Worm (Caenorhabditis elegans) whole organism, late embryonic: ENCODE measurements around the gene ZK666.15.

ENCODE experiments used
- C08G9.2 ChIP-seq: sonication (generic microtip); optimal IDR thresholded peaks from 2 replicates; lab custom pipeline; 2016; ENCODE audit warnings: mild to moderate bottlenecking, missing genetic modification characterization, moderate library complexity, missing compliant biosample characterization
- C38D4.7 ChIP-seq: fragments of 200-800 bp; sonication (Bioruptor generic); optimal IDR thresholded peaks from 2 replicates; lab custom pipeline; 2018; ENCODE audit warnings: mild to moderate bottlenecking, missing genetic modification characterization, moderate library complexity, missing compliant biosample characterization
- F13H6.1 ChIP-seq: sonication (generic microtip); optimal IDR thresholded peaks from 2 replicates; lab custom pipeline; 2016; ENCODE audit warnings: missing genetic modification characterization, missing compliant biosample characterization
- T23F11.4 ChIP-seq: fragments of 200-800 bp; sonication (Bioruptor generic); optimal IDR thresholded peaks from 2 replicates; lab custom pipeline; 2018; ENCODE audit warnings: mild to moderate bottlenecking, missing genetic modification characterization, missing compliant biosample characterization
- ceh-18 ChIP-seq: sonication (generic microtip); optimal IDR thresholded peaks from 2 replicates; lab custom pipeline; 2016; ENCODE audit warnings: missing genetic modification characterization, missing compliant biosample characterization
- ceh-19 ChIP-seq: fragments of 200-800 bp; sonication (Bioruptor generic); optimal IDR thresholded peaks from 2 replicates; lab custom pipeline; 2018; ENCODE audit warnings: mild to moderate bottlenecking, missing genetic modification characterization, missing compliant biosample characterization
- ceh-2 ChIP-seq: sonication (generic microtip); optimal IDR thresholded peaks from 2 replicates; lab custom pipeline; 2016; ENCODE audit warnings: missing genotype, missing genetic modification characterization, missing compliant biosample characterization
- ceh-22 ChIP-seq: sonication (generic microtip); optimal IDR thresholded peaks from 2 replicates; lab custom pipeline; 2017; ENCODE audit warnings: missing biosample characterization, missing genetic modification characterization
- ceh-30 ChIP-seq: fragments of 150-350 bp; optimal IDR thresholded peaks from 2 replicates; lab custom pipeline; 2014; ENCODE audit warnings: missing biosample characterization, missing genetic modification characterization
- ceh-34 ChIP-seq: sonication (generic microtip); optimal IDR thresholded peaks from 2 replicates; lab custom pipeline; 2016; ENCODE audit warnings: mild to moderate bottlenecking, missing genetic modification characterization, missing compliant biosample characterization
- ceh-45 ChIP-seq: fragments of 200-800 bp; sonication (Bioruptor generic); IDR thresholded peaks from 2 replicates; pipeline ENCODE4 v1.3.6; 2022; ENCODE audit warnings: missing genetic modification reagents, missing genetic modification characterization, missing compliant biosample characterization
- ceh-6 ChIP-seq: fragments of 200-800 bp; sonication (Bioruptor generic); optimal IDR thresholded peaks from 2 replicates; lab custom pipeline; 2018; ENCODE audit warnings: mild to moderate bottlenecking, missing genetic modification characterization, missing compliant biosample characterization
- dmd-4 ChIP-seq: sonication (generic microtip); optimal IDR thresholded peaks from 2 replicates; lab custom pipeline; 2016; ENCODE audit warnings: borderline replicate concordance, missing genetic modification characterization, missing compliant biosample characterization
- ets-4 ChIP-seq: sonication (generic microtip); optimal IDR thresholded peaks from 2 replicates; lab custom pipeline; 2016; ENCODE audit warnings: missing genetic modification characterization, missing compliant biosample characterization
- eyg-1 ChIP-seq: sonication (generic microtip); optimal IDR thresholded peaks from 2 replicates; lab custom pipeline; 2016; ENCODE audit warnings: missing genotype, missing genetic modification characterization, missing compliant biosample characterization
- fax-1 ChIP-seq: sonication (generic microtip); optimal IDR thresholded peaks from 2 replicates; lab custom pipeline; 2016; ENCODE audit warnings: missing genotype, missing genetic modification characterization, missing compliant biosample characterization
- fkh-6 ChIP-seq: sonication (generic microtip); optimal IDR thresholded peaks from 2 replicates; lab custom pipeline; 2016; ENCODE audit warnings: missing genetic modification characterization, missing compliant biosample characterization
- gmeb-2 ChIP-seq: sonication (generic microtip); optimal IDR thresholded peaks from 2 replicates; lab custom pipeline; 2016; ENCODE audit warnings: missing genetic modification characterization, inconsistent platforms, missing compliant biosample characterization
- hlh-13 ChIP-seq: fragments of 200-800 bp; sonication (Bioruptor generic); optimal IDR thresholded peaks from 2 replicates; lab custom pipeline; 2018; ENCODE audit warnings: mild to moderate bottlenecking, missing genetic modification characterization, missing compliant biosample characterization
- hlh-15 ChIP-seq: sonication (generic microtip); optimal IDR thresholded peaks from 2 replicates; lab custom pipeline; 2016; ENCODE audit warnings: missing genetic modification characterization, missing compliant biosample characterization
- lin-11 ChIP-seq: fragments of 200-800 bp; sonication (Bioruptor generic); optimal IDR thresholded peaks from 2 replicates; lab custom pipeline; 2018; ENCODE audit warnings: mild to moderate bottlenecking, missing genetic modification characterization, missing compliant biosample characterization
- nfya-1 ChIP-seq: sonication (generic microtip); optimal IDR thresholded peaks from 2 replicates; lab custom pipeline; 2017; ENCODE audit warnings: missing genetic modification characterization, mild to moderate bottlenecking, missing compliant biosample characterization, antibody characterized with exemption, moderate library complexity
- nhr-232 ChIP-seq: sonication (generic microtip); optimal IDR thresholded peaks from 2 replicates; lab custom pipeline; 2016; ENCODE audit warnings: missing genetic modification characterization, missing compliant biosample characterization
- npax-4 ChIP-seq: sonication (generic microtip); optimal IDR thresholded peaks from 2 replicates; lab custom pipeline; 2016; ENCODE audit warnings: missing genetic modification characterization, missing compliant biosample characterization
- odd-2 ChIP-seq: sonication (generic microtip); optimal IDR thresholded peaks from 2 replicates; lab custom pipeline; 2017; ENCODE audit warnings: antibody characterized with exemption, mild to moderate bottlenecking, missing genetic modification characterization, missing compliant biosample characterization
- pat-9 ChIP-seq: fragments of 200-800 bp; sonication (Bioruptor generic); optimal IDR thresholded peaks from 2 replicates; lab custom pipeline; 2018; ENCODE audit warnings: mild to moderate bottlenecking, missing genetic modification characterization, moderate library complexity, missing compliant biosample characterization
- pax-1 ChIP-seq: fragments of 150-350 bp; optimal IDR thresholded peaks from 2 replicates; lab custom pipeline; 2014; ENCODE audit warnings: missing biosample characterization, missing genetic modification characterization
- pha-2 ChIP-seq: sonication (generic microtip); optimal IDR thresholded peaks from 2 replicates; lab custom pipeline; 2017; ENCODE audit warnings: mild to moderate bottlenecking, missing genetic modification characterization, missing compliant biosample characterization
- sox-2 ChIP-seq: fragments of 200-800 bp; sonication (Bioruptor generic); IDR thresholded peaks from 2 replicates; pipeline ENCODE4 v1.3.6; 2022; ENCODE audit warnings: missing genetic modification reagents, missing genetic modification characterization, missing compliant biosample characterization
- sox-4 ChIP-seq: sonication (generic microtip); optimal IDR thresholded peaks from 2 replicates; lab custom pipeline; 2017; ENCODE audit warnings: mild to moderate bottlenecking, missing genetic modification characterization, inconsistent platforms, missing compliant biosample characterization
- syd-9 ChIP-seq: sonication (generic microtip); optimal IDR thresholded peaks from 2 replicates; lab custom pipeline; 2016; ENCODE audit warnings: mild to moderate bottlenecking, missing genetic modification characterization, moderate library complexity, missing compliant biosample characterization
- tbx-2 ChIP-seq: sonication (generic microtip); optimal IDR thresholded peaks from 2 replicates; lab custom pipeline; 2016; ENCODE audit warnings: missing genetic modification characterization, missing compliant biosample characterization
- unc-42 ChIP-seq: sonication (generic microtip); optimal IDR thresholded peaks from 2 replicates; lab custom pipeline; 2016; ENCODE audit warnings: missing genotype, missing genetic modification characterization, missing compliant biosample characterization
- unc-86 ChIP-seq: sonication (generic microtip); optimal IDR thresholded peaks from 2 replicates; lab custom pipeline; 2016; ENCODE audit warnings: missing genetic modification characterization, missing compliant biosample characterization
- zip-5 ChIP-seq: sonication (generic microtip); optimal IDR thresholded peaks from 2 replicates; lab custom pipeline; 2016; ENCODE audit warnings: missing genetic modification characterization, missing compliant biosample characterization
- ztf-16 ChIP-seq: sonication (generic microtip); optimal IDR thresholded peaks from 2 replicates; lab custom pipeline; 2017; ENCODE audit warnings: missing genetic modification characterization, missing compliant biosample characterization

The ZK666.15 gene

DNA sequence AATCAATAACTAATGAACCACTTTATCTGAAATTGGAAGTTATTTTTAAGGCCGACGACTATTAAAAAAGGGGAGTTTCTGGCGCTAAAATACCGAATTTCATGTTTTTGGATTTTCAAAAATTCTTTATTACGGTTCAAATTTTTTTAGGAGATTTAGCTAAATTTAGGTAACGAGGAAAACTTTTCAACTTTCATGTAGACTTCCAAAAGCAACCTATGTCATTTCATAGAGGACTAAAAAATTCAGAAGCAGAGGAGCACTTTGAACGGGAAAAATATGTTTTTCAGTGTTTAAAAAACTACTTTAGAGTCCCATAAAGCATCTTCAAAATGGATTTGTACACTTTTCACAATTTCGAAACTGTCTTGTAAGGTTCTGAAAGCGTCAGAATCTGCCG is 26.5 kb downstream of the ZK666.15 start:
- no peak for TF ChIP-seq nfya-1 (tag; lab: Kevin White, UChicago)
- no peak for TF ChIP-seq ceh-22
- TF ChIP-seq, all 69 proteins: peak for 0

DNA sequence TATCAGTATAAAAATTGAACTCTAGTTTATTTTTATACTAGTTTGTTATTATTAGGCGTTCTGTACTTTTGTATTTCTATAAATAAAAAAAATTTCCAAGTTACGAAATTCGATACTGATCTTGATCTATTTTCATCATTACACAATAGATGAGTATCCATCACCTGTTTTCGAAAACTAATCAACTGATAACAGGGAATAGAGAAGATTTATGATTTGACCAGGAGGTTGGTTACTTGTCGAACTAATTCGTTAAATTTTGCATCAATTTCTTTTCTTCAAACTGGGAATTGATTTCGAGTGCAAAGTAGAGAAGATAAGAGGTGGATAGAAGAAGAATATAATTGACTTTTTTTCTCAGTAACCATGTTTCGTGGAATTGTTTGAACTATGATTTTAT is 28.6 kb downstream of the ZK666.15 start:
- TF ChIP-seq hlh-13: no peak
- no peak for TF ChIP-seq F13H6.1 (tag; lab: Kevin White, UChicago)
- no peak for TF ChIP-seq gmeb-2 (tag; lab: Kevin White, UChicago)
- TF ChIP-seq sox-2: no peak
- no peak for TF ChIP-seq fax-1

DNA sequence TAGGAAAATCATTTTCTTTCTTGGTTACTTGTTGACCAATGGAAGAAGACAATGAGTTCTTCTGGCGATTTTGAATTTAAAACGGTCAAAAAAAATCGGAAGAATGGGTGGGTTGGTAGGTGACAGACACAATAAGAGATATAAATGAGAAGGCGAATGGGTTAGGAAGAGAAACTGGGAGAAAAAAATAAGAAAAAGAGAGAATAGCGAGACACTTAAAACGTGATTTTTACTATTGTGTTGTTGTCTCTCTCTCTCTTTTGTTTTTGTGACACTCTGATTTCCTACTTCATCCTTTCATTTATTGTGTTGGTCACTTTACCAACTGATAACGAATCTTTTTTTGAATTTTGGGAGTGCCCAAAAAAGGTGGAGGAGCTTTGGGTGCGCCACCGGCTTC is 29.5 kb downstream of the ZK666.15 start:
- TF ChIP-seq unc-42 (tag; lab: Kevin White, UChicago) (no peak), sox-4 (tag; lab: Kevin White, UChicago) (no peak), ceh-2 (tag; lab: Kevin White, UChicago) (no peak), ceh-45 (no peak), T23F11.4 (GFP tag; lab: Kevin White, UChicago) (no peak), C08G9.2 (tag; lab: Kevin White, UChicago) (no peak), pha-2 (no peak), ceh-6 (no peak)

DNA sequence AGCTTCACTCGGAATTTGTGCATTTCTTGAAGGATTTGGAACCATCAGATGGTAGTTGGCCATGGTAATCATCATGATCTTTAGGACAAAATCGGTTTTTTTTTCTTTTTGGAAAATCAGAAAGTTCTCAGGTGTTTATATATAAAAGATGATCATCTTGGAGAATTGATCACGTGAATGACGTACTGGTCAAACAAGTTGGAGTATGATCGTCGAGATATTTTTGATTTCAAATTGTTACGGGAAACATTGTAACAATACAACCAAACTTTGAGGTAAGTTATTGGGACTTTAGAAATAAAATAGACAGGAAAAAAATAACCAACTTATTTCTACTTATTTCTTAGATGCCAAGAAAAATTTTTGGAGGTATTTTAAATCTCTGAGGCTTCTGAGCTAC is 32.2 kb downstream of the ZK666.15 start, which contains the start of gene F59B10.4:
F59B10.4 (minus strand) TSS at position 101 of the 400 bp plus-strand sequence.
- TF ChIP-seq eyg-1 (tag; lab: Kevin White, UChicago): no peak
- TF ChIP-seq ceh-45: no peak
- TF ChIP-seq unc-86 (tag; lab: Kevin White, UChicago): no peak
- no peak for TF ChIP-seq syd-9 (tag; lab: Kevin White, UChicago)
- TF ChIP-seq hlh-15 (tag; lab: Kevin White, UChicago): no peak
- TF ChIP-seq tbx-2: no peak
- TF ChIP-seq fkh-6 (tag; lab: Kevin White, UChicago): no peak
- no peak for TF ChIP-seq ztf-16 (tag; lab: Kevin White, UChicago)
- TF ChIP-seq ceh-30 (tag; lab: Kevin White, UChicago): no peak
- TF ChIP-seq lin-11 (tag; lab: Kevin White, UChicago): no peak
- TF ChIP-seq ceh-18 (tag; lab: Kevin White, UChicago): no peak
- no peak for TF ChIP-seq hlh-13
- TF ChIP-seq, all 69 proteins: peak for 0

DNA sequence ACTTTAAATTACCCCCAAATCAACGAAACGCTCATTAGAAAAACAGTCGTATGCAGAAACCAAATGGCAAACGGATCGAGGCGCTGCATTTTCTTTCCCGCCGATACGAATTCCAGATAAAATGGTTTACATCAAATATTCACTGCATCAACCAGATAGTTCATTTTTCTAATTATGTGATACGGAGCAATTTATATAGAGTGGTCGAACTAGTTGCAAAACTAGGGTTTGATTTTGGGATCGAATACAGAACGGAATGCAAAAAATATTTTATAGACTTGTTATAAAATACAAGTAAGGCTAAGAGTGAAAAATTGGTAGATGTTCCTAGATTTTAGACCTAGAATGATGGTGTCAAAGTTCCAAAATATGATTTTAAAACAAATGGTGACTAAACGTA is 33.0 kb downstream of the ZK666.15 start:
- TF ChIP-seq C38D4.7 (no peak), sox-2 (no peak), pax-1 (tag; lab: Kevin White, UChicago) (no peak), eyg-1 (tag; lab: Kevin White, UChicago) (no peak), hlh-15 (tag; lab: Kevin White, UChicago) (no peak), tbx-2 (no peak), ets-4 (tag; lab: Kevin White, UChicago) (no peak), odd-2 (no peak), ceh-19 (GFP tag; lab: Kevin White, UChicago) (no peak), zip-5 (no peak), ceh-30 (tag; lab: Kevin White, UChicago) (no peak)

DNA sequence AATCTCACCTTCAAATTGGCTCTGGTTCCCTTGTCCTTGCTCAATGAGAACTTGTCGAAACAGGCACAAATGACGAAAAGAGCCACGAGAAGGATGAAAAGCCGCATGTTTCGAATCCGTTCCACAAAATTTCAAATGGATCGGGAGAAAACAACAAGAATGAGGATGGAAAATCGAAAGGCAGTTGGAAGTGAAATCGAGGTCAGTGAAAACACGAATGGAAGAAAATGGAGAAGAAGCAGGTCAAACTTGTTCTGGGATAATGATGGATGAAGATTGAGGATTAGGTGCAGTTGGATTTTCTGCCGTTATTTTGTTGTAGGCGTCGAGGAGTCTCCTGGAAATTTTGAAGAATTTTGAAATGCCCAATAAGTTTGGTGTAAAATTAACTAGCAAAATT is 36.2 kb downstream of the ZK666.15 start:
- TF ChIP-seq dmd-4 (tag; lab: Kevin White, UChicago) (no peak), unc-42 (tag; lab: Kevin White, UChicago) (no peak), ceh-6 (no peak), pat-9 (no peak), ceh-34 (no peak), lin-11 (tag; lab: Kevin White, UChicago) (no peak), nhr-232 (no peak), npax-4 (tag; lab: Kevin White, UChicago) (no peak)
